Worm (Caenorhabditis elegans) whole organism, young adult: Measurements from ENCODE around the gene srx-17.

ENCODE experiments used
- B0261.1 ChIP-seq: sonication (generic microtip); optimal IDR thresholded peaks from 2 replicates; lab custom pipeline; 2016; ENCODE audit warnings: mild to moderate bottlenecking, missing genetic modification characterization, moderate library complexity, missing compliant biosample characterization
- C06A6.2 ChIP-seq: fragments of 200-800 bp; sonication (Bioruptor generic); conservative IDR thresholded peaks from 2 replicates; pipeline ENCODE4 v1.3.6; 2022; ENCODE audit warnings: missing genetic modification characterization, missing compliant biosample characterization
- F37B4.10 ChIP-seq: fragments of 200-800 bp; sonication (Bioruptor generic); IDR thresholded peaks from 2 replicates; pipeline ENCODE4 v1.3.6; 2022; ENCODE audit warnings: missing genetic modification characterization, missing compliant biosample characterization
- K11D2.4 ChIP-seq: fragments of 200-800 bp; sonication (Bioruptor generic); IDR thresholded peaks from 2 replicates; pipeline ENCODE4 v1.3.6; 2022; ENCODE audit warnings: missing genetic modification reagents, missing genetic modification characterization, missing compliant biosample characterization
- T26A5.8 ChIP-seq: sonication (generic microtip); optimal IDR thresholded peaks from 2 replicates; lab custom pipeline; 2016; ENCODE audit warnings: missing genetic modification characterization, missing compliant biosample characterization
- Y67H2A.10 ChIP-seq: fragments of 200-800 bp; sonication (Bioruptor generic); conservative IDR thresholded peaks from 2 replicates; pipeline ENCODE4 v1.3.6; 2022; ENCODE audit warnings: missing genetic modification reagents, missing genetic modification characterization, missing compliant biosample characterization
- Y79H2A.3 ChIP-seq: fragments of 200-800 bp; sonication (Bioruptor generic); conservative IDR thresholded peaks from 2 replicates; pipeline ENCODE4 v1.3.6; 2022; ENCODE audit warnings: missing genetic modification reagents, missing genetic modification characterization, missing compliant biosample characterization
- ZK185.1 ChIP-seq: sonication (generic microtip); optimal IDR thresholded peaks from 2 replicates; lab custom pipeline; 2016; ENCODE audit warnings: mild to moderate bottlenecking, missing genetic modification characterization, missing compliant biosample characterization; ENCODE audit not compliant: poor library complexity, severe bottlenecking
- akir-1 ChIP-seq: fragments of 200-800 bp; sonication (Bioruptor generic); optimal IDR thresholded peaks from 2 replicates; lab custom pipeline; 2018; ENCODE audit warnings: mild to moderate bottlenecking, missing genetic modification characterization, moderate library complexity, missing compliant biosample characterization
- ama-1 ChIP-seq, 3 experiments: fragments of 150-350 bp in 1 of 3; sonication (generic microtip) in 2 of 3; optimal IDR thresholded peaks; 2 replicates each; lab custom pipeline; 2014 to 2018; ENCODE audit warnings: missing biosample characterization in 2 of 3, missing genetic modification characterization in 2 of 3, missing genetic modification reagents in 2 of 3
- aptf-2 ChIP-seq: fragments of 200-800 bp; sonication (Bioruptor generic); conservative IDR thresholded peaks from 2 replicates; pipeline ENCODE4 v1.3.6; 2022; ENCODE audit warnings: missing genetic modification reagents, missing genetic modification characterization, missing compliant biosample characterization
- athp-1 ChIP-seq: sonication (generic microtip); optimal IDR thresholded peaks from 2 replicates; lab custom pipeline; 2017; ENCODE audit warnings: mild to moderate bottlenecking, missing genetic modification characterization, missing compliant biosample characterization
- attf-3 ChIP-seq: fragments of 200-800 bp; sonication (Bioruptor generic); conservative IDR thresholded peaks from 2 replicates; pipeline ENCODE4 v1.3.6; 2022; ENCODE audit warnings: missing genetic modification reagents, missing genetic modification characterization, missing compliant biosample characterization
- attf-5 ChIP-seq: fragments of 200-800 bp; sonication (Bioruptor generic); optimal IDR thresholded peaks from 2 replicates; lab custom pipeline; 2018; ENCODE audit warnings: mild to moderate bottlenecking, missing genetic modification characterization, missing compliant biosample characterization
- bed-2 ChIP-seq: fragments of 200-800 bp; sonication (Bioruptor generic); IDR thresholded peaks from 2 replicates; pipeline ENCODE4 v1.3.6; 2022; ENCODE audit warnings: missing genetic modification reagents, missing genetic modification characterization, missing compliant biosample characterization
- ccch-3 ChIP-seq: fragments of 200-800 bp; sonication (Bioruptor generic); optimal IDR thresholded peaks from 2 replicates; lab custom pipeline; 2018; ENCODE audit warnings: mild to moderate bottlenecking, missing genetic modification characterization, missing compliant biosample characterization
- cebp-1 ChIP-seq, 2 experiments: fragments of 200-800 bp in 1 of 2; sonication (Bioruptor generic) in 1 of 2; sonication (generic microtip) in 1 of 2; IDR thresholded peaks in 1 of 2; optimal IDR thresholded peaks in 1 of 2; 2 replicates each; pipeline versions ENCODE4 v1.3.6 to Lab custom; 2017 to 2022; ENCODE audit warnings: missing compliant biosample characterization in 2 of 2, missing genetic modification characterization in 2 of 2, mild to moderate bottlenecking in 1 of 2, missing genetic modification reagents in 1 of 2, moderate library complexity in 1 of 2
- die-1 ChIP-seq: sonication (generic microtip); optimal IDR thresholded peaks from 2 replicates; lab custom pipeline; 2016; ENCODE audit warnings: missing genotype, mild to moderate bottlenecking, missing genetic modification characterization, missing compliant biosample characterization
- egl-18 ChIP-seq: fragments of 200-800 bp; sonication (Bioruptor generic); IDR thresholded peaks from 2 replicates; pipeline ENCODE4 v1.3.6; 2022; ENCODE audit warnings: missing genetic modification reagents, missing genetic modification characterization, missing compliant biosample characterization
- ekl-4 ChIP-seq: fragments of 200-800 bp; sonication (Bioruptor generic); IDR thresholded peaks from 2 replicates; pipeline ENCODE4 v1.3.6; 2022; ENCODE audit warnings: missing genetic modification reagents, missing genetic modification characterization, missing compliant biosample characterization
- ets-4 ChIP-seq: fragments of 200-800 bp; sonication (Bioruptor generic); optimal IDR thresholded peaks from 2 replicates; lab custom pipeline; 2018; ENCODE audit warnings: mild to moderate bottlenecking, missing genetic modification characterization, missing compliant biosample characterization
- hmg-1.2 ChIP-seq: fragments of 200-800 bp; sonication (Bioruptor generic); IDR thresholded peaks from 2 replicates; pipeline ENCODE4 v1.3.6; 2022; ENCODE audit warnings: missing genetic modification reagents, missing genetic modification characterization, missing compliant biosample characterization
- hmg-20 ChIP-seq: fragments of 200-800 bp; sonication (Bioruptor generic); IDR thresholded peaks from 2 replicates; pipeline ENCODE4 v1.3.6; 2022; ENCODE audit warnings: missing genetic modification reagents, missing genetic modification characterization, missing compliant biosample characterization
- lag-1 ChIP-seq: fragments of 200-800 bp; sonication (Bioruptor generic); IDR thresholded peaks from 2 replicates; pipeline ENCODE4 v1.3.6; 2022; ENCODE audit warnings: missing genetic modification reagents, missing genetic modification characterization, missing compliant biosample characterization
- let-526 ChIP-seq: fragments of 200-800 bp; sonication (Bioruptor generic); IDR thresholded peaks from 2 replicates; pipeline ENCODE4 v1.3.6; 2022; ENCODE audit warnings: missing genetic modification reagents, missing genetic modification characterization, missing compliant biosample characterization
- lin-54 ChIP-seq: fragments of 200-800 bp; sonication (Bioruptor generic); optimal IDR thresholded peaks from 2 replicates; lab custom pipeline; 2018; ENCODE audit warnings: mild to moderate bottlenecking, missing genetic modification characterization, missing compliant biosample characterization
- madf-3 ChIP-seq: fragments of 200-800 bp; sonication (Bioruptor generic); IDR thresholded peaks from 2 replicates; pipeline ENCODE4 v1.3.6; 2022; ENCODE audit warnings: missing genetic modification reagents, missing genetic modification characterization, missing compliant biosample characterization
- mcd-1 ChIP-seq: fragments of 200-800 bp; sonication (Bioruptor generic); IDR thresholded peaks from 2 replicates; pipeline ENCODE4 v1.3.6; 2022; ENCODE audit warnings: missing genetic modification reagents, missing genetic modification characterization, missing compliant biosample characterization
- nfya-1 ChIP-seq: sonication (generic microtip); optimal IDR thresholded peaks from 2 replicates; lab custom pipeline; 2017; ENCODE audit warnings: antibody characterized with exemption, missing compliant biosample characterization, missing genetic modification characterization, borderline replicate concordance; ENCODE audit not compliant: insufficient read depth
- nfya-2 ChIP-seq: fragments of 200-800 bp; sonication (Bioruptor generic); IDR thresholded peaks from 2 replicates; pipeline ENCODE4 v1.3.6; 2022; ENCODE audit warnings: missing genetic modification reagents, missing genetic modification characterization, missing compliant biosample characterization
- nfyb-1 ChIP-seq: fragments of 200-800 bp; sonication (Bioruptor generic); IDR thresholded peaks from 2 replicates; pipeline ENCODE4 v1.3.6; 2022; ENCODE audit warnings: missing genetic modification reagents, missing genetic modification characterization, missing compliant biosample characterization
- nhr-27 ChIP-seq: fragments of 200-800 bp; sonication (Bioruptor generic); optimal IDR thresholded peaks from 2 replicates; lab custom pipeline; 2018; ENCODE audit warnings: mild to moderate bottlenecking, missing genetic modification characterization, moderate library complexity, missing compliant biosample characterization
- pbrm-1 ChIP-seq: fragments of 200-800 bp; sonication (Bioruptor generic); IDR thresholded peaks from 2 replicates; pipeline ENCODE4 v1.3.6; 2022; ENCODE audit warnings: missing genetic modification reagents, missing genetic modification characterization, missing compliant biosample characterization
- rec-8 ChIP-seq, 2 experiments: sonication (generic microtip); optimal IDR thresholded peaks; 2 replicates each; lab custom pipeline; 2016; ENCODE audit warnings: mild to moderate bottlenecking in 2 of 2, missing genetic modification characterization in 2 of 2, missing genetic modification reagents in 2 of 2, missing genotype in 2 of 2, missing biosample characterization in 1 of 2, missing compliant biosample characterization in 1 of 2, moderate library complexity in 1 of 2
- rpc-1 ChIP-seq, 2 experiments: fragments of 150-350 bp in 1 of 2; sonication (generic microtip) in 1 of 2; optimal IDR thresholded peaks; 2 replicates each; lab custom pipeline; 2014 to 2018; ENCODE audit warnings: missing biosample characterization in 1 of 2, missing genetic modification characterization in 1 of 2, missing genetic modification reagents in 1 of 2, missing genotype in 1 of 2
- sdz-38 ChIP-seq: sonication (generic microtip); optimal IDR thresholded peaks from 2 replicates; lab custom pipeline; 2016; ENCODE audit warnings: missing genotype, missing genetic modification characterization, missing compliant biosample characterization
- sea-2 ChIP-seq: fragments of 200-800 bp; sonication (Bioruptor generic); IDR thresholded peaks from 2 replicates; pipeline ENCODE4 v1.3.6; 2022; ENCODE audit warnings: missing genetic modification characterization, missing compliant biosample characterization
- snpc-1.1 ChIP-seq: sonication (generic microtip); optimal IDR thresholded peaks from 2 replicates; lab custom pipeline; 2017; ENCODE audit warnings: missing genetic modification characterization, mild to moderate bottlenecking, missing compliant biosample characterization, antibody characterized with exemption, moderate library complexity, missing genotype, missing genetic modification reagents; ENCODE audit not compliant: insufficient read depth
- snpc-1.3 ChIP-seq: sonication (generic microtip); optimal IDR thresholded peaks from 2 replicates; lab custom pipeline; 2017; ENCODE audit warnings: missing genetic modification characterization, mild to moderate bottlenecking, missing compliant biosample characterization, antibody characterized with exemption, moderate library complexity, missing genotype, missing genetic modification reagents; ENCODE audit not compliant: insufficient read depth
- snpc-4 ChIP-seq, 5 experiments: fragments of 150-350 bp in 1 of 5; sonication (generic microtip) in 4 of 5; optimal IDR thresholded peaks; 2 replicates each; lab custom pipeline; 2014 to 2018; ENCODE audit warnings: missing genetic modification characterization in 5 of 5, missing biosample characterization in 3 of 5, antibody characterized with exemption in 2 of 5, mild to moderate bottlenecking in 2 of 5, missing compliant biosample characterization in 2 of 5, missing genotype in 2 of 5, moderate library complexity in 2 of 5, missing genetic modification reagents in 1 of 5
- tbp1 ChIP-seq: fragments of 200-800 bp; sonication (Bioruptor generic); optimal IDR thresholded peaks from 2 replicates; lab custom pipeline; 2018; ENCODE audit warnings: mild to moderate bottlenecking, missing genetic modification characterization, missing compliant biosample characterization
- unc-130 ChIP-seq: sonication (generic microtip); optimal IDR thresholded peaks from 2 replicates; lab custom pipeline; 2016; ENCODE audit warnings: missing genetic modification reagents, missing genetic modification characterization, missing compliant biosample characterization
- unc-62 ChIP-seq: fragments of 150-350 bp; optimal IDR thresholded peaks from 2 replicates; lab custom pipeline; 2014; ENCODE audit warnings: missing biosample characterization, missing genetic modification reagents, missing genetic modification characterization
- zim-3 ChIP-seq: sonication (generic microtip); optimal IDR thresholded peaks from 2 replicates; lab custom pipeline; 2017; ENCODE audit warnings: mild to moderate bottlenecking, missing genetic modification characterization, moderate library complexity, missing compliant biosample characterization
- ztf-26 ChIP-seq: sonication (generic microtip); optimal IDR thresholded peaks from 2 replicates; lab custom pipeline; 2017; ENCODE audit warnings: missing genetic modification characterization, missing compliant biosample characterization

Gene srx-17

ce11 chrV:13818824-13819408, 22.1 kb upstream of the srx-17 start, which contains the start of gene sel-10 (continued):
- TF ChIP-seq C06A6.2 (GFP tag; lab: Robert Waterston, UW) (no peak), unc-130 (GFP tag; lab: Kevin White, UChicago) (no peak), egl-18 (no peak), rec-8 (tag; optimal IDR thresholded peaks at IDR 0.05; lab: Kevin White, UChicago) (no peak), zim-3 (no peak), snpc-4 (GFP tag; optimal IDR thresholded peaks at IDR 0.05; lab: Kevin White, UChicago) (peak; percentile 65), snpc-4 (tag; optimal IDR thresholded peaks at IDR 0.05; lab: Kevin White, UChicago) (peak in 2 of 4 experiments; percentile 33 to 65), bed-2 (GFP tag; lab: Robert Waterston, UW) (no peak), let-526 (GFP tag; lab: Robert Waterston, UW) (no peak), nfya-2 (GFP tag; lab: Robert Waterston, UW) (no peak), B0261.1 (tag; lab: Kevin White, UChicago) (no peak), pbrm-1 (GFP tag; lab: Robert Waterston, UW) (no peak), attf-5 (peak; percentile 35), athp-1 (tag; lab: Kevin White, UChicago) (no peak), nfyb-1 (GFP tag; lab: Robert Waterston, UW) (no peak; the same call in none of the 2 replicates), tbp1 (GFP tag; lab: Kevin White, UChicago) (no peak), ZK185.1 (tag; lab: Kevin White, UChicago) (peak; percentile 67), nfya-1 (tag; lab: Kevin White, UChicago) (no peak), sdz-38 (tag; lab: Kevin White, UChicago) (no peak), Y67H2A.10 (no peak), mcd-1 (GFP tag; lab: Robert Waterston, UW) (peak; percentile 77), nhr-27 (tag; lab: Kevin White, UChicago) (no peak), ets-4 (GFP tag; lab: Kevin White, UChicago) (no peak), sea-2 (GFP tag; lab: Robert Waterston, UW) (no peak), madf-3 (GFP tag; lab: Robert Waterston, UW) (no peak), hmg-20 (GFP tag; lab: Robert Waterston, UW) (no peak; the same call in 1 of the 2 replicates), lag-1 (GFP tag; lab: Robert Waterston, UW) (no peak), unc-62 (GFP tag; lab: Kevin White, UChicago) (no peak), T26A5.8 (tag; lab: Kevin White, UChicago) (no peak), aptf-2 (no peak), snpc-1.3 (tag; lab: Kevin White, UChicago) (no peak), snpc-1.1 (no peak), rpc-1 (optimal IDR thresholded peaks at IDR 0.05; lab: Kevin White, UChicago) (no peak), rpc-1 (tag; optimal IDR thresholded peaks at IDR 0.05; lab: Kevin White, UChicago) (no peak), ztf-26 (tag; lab: Kevin White, UChicago) (no peak), ama-1 (optimal IDR thresholded peaks at IDR 0.05; lab: Kevin White, UChicago) (no peak), ama-1 (GFP tag; optimal IDR thresholded peaks at IDR 0.05; lab: Kevin White, UChicago) (no peak), K11D2.4 (0 out of 2 replicates have a peak, but pooled peaks have one; percentile 42), Y79H2A.3 (no peak), attf-3 (GFP tag; lab: Robert Waterston, UW) (0 out of 2 replicates have a peak, but pooled peaks have one; percentile 20), F37B4.10 (GFP tag; lab: Robert Waterston, UW) (no peak), die-1 (tag; lab: Kevin White, UChicago) (no peak), cebp-1 (GFP tag; IDR thresholded peaks at IDR 0.05; lab: Robert Waterston, UW) (no peak), cebp-1 (tag; optimal IDR thresholded peaks at IDR 0.05; lab: Kevin White, UChicago) (no peak), lin-54 (no peak), ccch-3 (GFP tag; lab: Kevin White, UChicago) (no peak), ekl-4 (GFP tag; lab: Robert Waterston, UW) (no peak), akir-1 (GFP tag; lab: Kevin White, UChicago) (no peak), hmg-1.2 (GFP tag; lab: Robert Waterston, UW) (no peak)
